Worm (Caenorhabditis elegans) whole organism, late embryonic: ENCODE results near the gene lec-3.

Experiments used
- C38D4.7 ChIP-seq: fragments of 200-800 bp; sonication (Bioruptor generic); optimal IDR thresholded peaks from 2 replicates; lab custom pipeline; 2018; ENCODE audit warnings: mild to moderate bottlenecking, missing genetic modification characterization, moderate library complexity, missing compliant biosample characterization
- K02D7.2 ChIP-seq: sonication (generic microtip); optimal IDR thresholded peaks from 2 replicates; lab custom pipeline; 2017; ENCODE audit warnings: mild to moderate bottlenecking, missing genetic modification characterization, missing compliant biosample characterization
- T23F11.4 ChIP-seq: fragments of 200-800 bp; sonication (Bioruptor generic); optimal IDR thresholded peaks from 2 replicates; lab custom pipeline; 2018; ENCODE audit warnings: mild to moderate bottlenecking, missing genetic modification characterization, missing compliant biosample characterization
- Y22D7AL.16 ChIP-seq: sonication (generic microtip); optimal IDR thresholded peaks from 2 replicates; lab custom pipeline; 2016; ENCODE audit warnings: missing genetic modification characterization, missing compliant biosample characterization
- ceh-14 ChIP-seq: sonication (generic microtip); optimal IDR thresholded peaks from 2 replicates; lab custom pipeline; 2016; ENCODE audit warnings: missing genotype, missing genetic modification characterization, missing compliant biosample characterization
- ceh-18 ChIP-seq: sonication (generic microtip); optimal IDR thresholded peaks from 2 replicates; lab custom pipeline; 2016; ENCODE audit warnings: missing genetic modification characterization, missing compliant biosample characterization
- ceh-19 ChIP-seq: fragments of 200-800 bp; sonication (Bioruptor generic); optimal IDR thresholded peaks from 2 replicates; lab custom pipeline; 2018; ENCODE audit warnings: mild to moderate bottlenecking, missing genetic modification characterization, missing compliant biosample characterization
- ceh-31 ChIP-seq: sonication (generic microtip); optimal IDR thresholded peaks from 2 replicates; lab custom pipeline; 2016; ENCODE audit warnings: missing genetic modification characterization, missing compliant biosample characterization
- ceh-45 ChIP-seq: fragments of 200-800 bp; sonication (Bioruptor generic); IDR thresholded peaks from 2 replicates; pipeline ENCODE4 v1.3.6; 2022; ENCODE audit warnings: missing genetic modification reagents, missing genetic modification characterization, missing compliant biosample characterization
- ceh-48 ChIP-seq: sonication (generic microtip); optimal IDR thresholded peaks from 2 replicates; lab custom pipeline; 2016; ENCODE audit warnings: missing genetic modification characterization, inconsistent platforms, missing compliant biosample characterization
- ceh-9 ChIP-seq: sonication (generic microtip); optimal IDR thresholded peaks from 2 replicates; lab custom pipeline; 2016; ENCODE audit warnings: mild to moderate bottlenecking, missing genetic modification characterization, inconsistent platforms, missing compliant biosample characterization
- che-1 ChIP-seq: sonication (generic microtip); optimal IDR thresholded peaks from 2 replicates; lab custom pipeline; 2016; ENCODE audit warnings: mild to moderate bottlenecking, missing genetic modification characterization, missing compliant biosample characterization
- dve-1 ChIP-seq: sonication (generic microtip); optimal IDR thresholded peaks from 2 replicates; lab custom pipeline; 2017; ENCODE audit warnings: antibody characterized with exemption, mild to moderate bottlenecking, missing genetic modification characterization, missing compliant biosample characterization
- ets-4 ChIP-seq: sonication (generic microtip); optimal IDR thresholded peaks from 2 replicates; lab custom pipeline; 2016; ENCODE audit warnings: missing genetic modification characterization, missing compliant biosample characterization
- eyg-1 ChIP-seq: sonication (generic microtip); optimal IDR thresholded peaks from 2 replicates; lab custom pipeline; 2016; ENCODE audit warnings: missing genotype, missing genetic modification characterization, missing compliant biosample characterization
- hlh-6 ChIP-seq: sonication (generic microtip); optimal IDR thresholded peaks from 2 replicates; lab custom pipeline; 2016; ENCODE audit warnings: missing genotype, missing genetic modification characterization, missing compliant biosample characterization
- hlh-8 ChIP-seq: sonication (generic microtip); optimal IDR thresholded peaks from 2 replicates; lab custom pipeline; 2016; ENCODE audit warnings: missing genotype, missing genetic modification characterization, missing compliant biosample characterization
- lim-6 ChIP-seq: sonication (generic microtip); optimal IDR thresholded peaks from 2 replicates; lab custom pipeline; 2016; ENCODE audit warnings: missing genetic modification characterization, missing compliant biosample characterization
- nhr-232 ChIP-seq: sonication (generic microtip); optimal IDR thresholded peaks from 2 replicates; lab custom pipeline; 2016; ENCODE audit warnings: missing genetic modification characterization, missing compliant biosample characterization
- odd-2 ChIP-seq: sonication (generic microtip); optimal IDR thresholded peaks from 2 replicates; lab custom pipeline; 2017; ENCODE audit warnings: antibody characterized with exemption, mild to moderate bottlenecking, missing genetic modification characterization, missing compliant biosample characterization
- pag-3 ChIP-seq: sonication (generic microtip); optimal IDR thresholded peaks from 2 replicates; lab custom pipeline; 2016; ENCODE audit warnings: missing compliant biosample characterization, missing genetic modification characterization, borderline replicate concordance
- pat-9 ChIP-seq: fragments of 200-800 bp; sonication (Bioruptor generic); optimal IDR thresholded peaks from 2 replicates; lab custom pipeline; 2018; ENCODE audit warnings: mild to moderate bottlenecking, missing genetic modification characterization, moderate library complexity, missing compliant biosample characterization
- pha-2 ChIP-seq: sonication (generic microtip); optimal IDR thresholded peaks from 2 replicates; lab custom pipeline; 2017; ENCODE audit warnings: mild to moderate bottlenecking, missing genetic modification characterization, missing compliant biosample characterization
- pros-1 ChIP-seq: fragments of 150-350 bp; optimal IDR thresholded peaks from 2 replicates; lab custom pipeline; 2014; ENCODE audit warnings: missing biosample characterization, missing genetic modification reagents, missing genetic modification characterization
- ref-2 ChIP-seq: sonication (generic microtip); optimal IDR thresholded peaks from 2 replicates; lab custom pipeline; 2016; ENCODE audit warnings: missing genetic modification characterization, missing compliant biosample characterization
- rnt-1 ChIP-seq: sonication (generic microtip); optimal IDR thresholded peaks from 2 replicates; lab custom pipeline; 2016; ENCODE audit warnings: missing genetic modification characterization, missing compliant biosample characterization
- sdc-2 ChIP-seq: sonication (generic microtip); optimal IDR thresholded peaks from 2 replicates; lab custom pipeline; 2016; ENCODE audit warnings: missing genotype, missing genetic modification characterization, missing compliant biosample characterization
- tbx-2 ChIP-seq: sonication (generic microtip); optimal IDR thresholded peaks from 2 replicates; lab custom pipeline; 2016; ENCODE audit warnings: missing genetic modification characterization, missing compliant biosample characterization
- ttx-3 ChIP-seq: sonication (generic microtip); optimal IDR thresholded peaks from 2 replicates; lab custom pipeline; 2016; ENCODE audit warnings: missing genetic modification reagents, missing genetic modification characterization, missing compliant biosample characterization
- unc-3 ChIP-seq, 2 experiments: fragments of 200-800 bp in 1 of 2; sonication (Bioruptor generic) in 1 of 2; sonication (generic microtip) in 1 of 2; conservative IDR thresholded peaks in 1 of 2; optimal IDR thresholded peaks in 1 of 2; 2 replicates each; pipeline versions ENCODE4 v1.3.6 to Lab custom; 2016 to 2022; ENCODE audit warnings: missing compliant biosample characterization in 2 of 2, missing genetic modification characterization in 2 of 2, missing genetic modification reagents in 1 of 2
- unc-55 ChIP-seq: sonication (generic microtip); optimal IDR thresholded peaks from 2 replicates; lab custom pipeline; 2017; ENCODE audit warnings: missing biosample characterization, missing genetic modification reagents, missing genetic modification characterization
- zip-5 ChIP-seq: sonication (generic microtip); optimal IDR thresholded peaks from 2 replicates; lab custom pipeline; 2016; ENCODE audit warnings: missing genetic modification characterization, missing compliant biosample characterization

The lec-3 gene

ce11 chrII:10033163-10033871, 42.4 kb downstream of the lec-3 start, which contains the start of gene mtcu-2 (continued):
- peak; percentile 60 for TF ChIP-seq ceh-14 (tag; lab: Kevin White, UChicago)

- peak; percentile 78; the same call in 1 of the 2 replicates for TF ChIP-seq ceh-45
Measured at ce11 chrII:10034769-10035168, 43.9 kb downstream of the lec-3 start.

- TF ChIP-seq lim-6 (tag; lab: Kevin White, UChicago) (no peak), odd-2 (tag; lab: Kevin White, UChicago) (no peak), ceh-31 (tag; lab: Kevin White, UChicago) (no peak), Y22D7AL.16 (tag; lab: Kevin White, UChicago) (no peak), C38D4.7 (GFP tag; lab: Kevin White, UChicago) (no peak), ets-4 (tag; lab: Kevin White, UChicago) (no peak), K02D7.2 (tag; lab: Kevin White, UChicago) (no peak), hlh-6 (tag; lab: Kevin White, UChicago) (no peak), dve-1 (no peak), rnt-1 (tag; lab: Kevin White, UChicago) (no peak), pat-9 (tag; lab: Kevin White, UChicago) (no peak), ceh-9 (tag; lab: Kevin White, UChicago) (no peak), T23F11.4 (GFP tag; lab: Kevin White, UChicago) (no peak)
Measured at ce11 chrII:10035425-10035824, 44.5 kb downstream of the lec-3 start.

DNA sequence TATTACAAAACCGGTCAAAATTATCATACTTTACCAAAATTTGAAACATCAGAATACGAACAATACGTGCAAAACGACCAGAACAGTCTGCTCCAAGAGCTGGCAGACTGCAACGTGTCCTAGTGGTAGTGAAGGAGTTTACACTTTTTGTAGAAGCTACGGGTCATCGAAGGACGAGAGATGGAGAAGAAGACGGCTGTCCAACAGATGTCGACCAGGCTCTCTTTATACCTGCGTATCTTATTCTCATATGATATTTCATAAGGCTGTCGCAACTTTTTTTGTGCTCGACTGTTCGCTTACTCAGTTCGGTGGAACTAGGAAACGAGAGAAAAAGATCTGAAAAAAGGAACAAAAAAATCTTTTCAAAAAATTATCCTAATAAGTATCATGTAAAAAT, 48.9 kb downstream of the lec-3 start, which contains the start of gene let-268:
let-268 (minus strand) TSS at position 182 of the 400 bp plus-strand sequence.
- no peak for TF ChIP-seq unc-3 (GFP tag; conservative IDR thresholded peaks at IDR 0.05; lab: Robert Waterston, UW)
- TF ChIP-seq unc-3 (tag; optimal IDR thresholded peaks at IDR 0.05; lab: Kevin White, UChicago): no peak
- peak; percentile 78 for TF ChIP-seq hlh-8
- TF ChIP-seq ceh-19 (GFP tag; lab: Kevin White, UChicago): no peak
- peak; percentile 21 for TF ChIP-seq unc-55 (GFP tag; lab: Kevin White, UChicago)

- TF ChIP-seq sdc-2 (tag; lab: Kevin White, UChicago) (no peak), nhr-232 (tag; lab: Kevin White, UChicago) (no peak), pha-2 (tag; lab: Kevin White, UChicago) (no peak), ref-2 (tag; lab: Kevin White, UChicago) (no peak), dve-1 (no peak), ceh-48 (tag; lab: Kevin White, UChicago) (no peak), ceh-18 (tag; lab: Kevin White, UChicago) (no peak), zip-5 (tag; lab: Kevin White, UChicago) (no peak), pag-3 (no peak), eyg-1 (tag; lab: Kevin White, UChicago) (no peak), ceh-9 (tag; lab: Kevin White, UChicago) (no peak), tbx-2 (no peak), pros-1 (tag; lab: Kevin White, UChicago) (no peak), che-1 (tag; lab: Kevin White, UChicago) (no peak), ttx-3 (tag; lab: Kevin White, UChicago) (no peak)
Measured at ce11 chrII:10040834-10041233, 49.9 kb downstream of the lec-3 start, which contains the start of gene ogr-2. TSS of gene ogr-2 (plus strand) at chrII:10041134.
